Worm (Caenorhabditis elegans) whole organism, L1 larva: ENCODE data around the gene VF13D12L.3.
A peak's percentile ranks its signal among the peaks of the same experiment; 100 is the strongest.

Source experiments
- C04F5.9 ChIP-seq: sonication (generic microtip); optimal IDR thresholded peaks from 2 replicates; lab custom pipeline; 2016; ENCODE audit warnings: missing genetic modification characterization, missing compliant biosample characterization
- C16A3.4 ChIP-seq: fragments of 150-350 bp; optimal IDR thresholded peaks from 2 replicates; lab custom pipeline; 2014; ENCODE audit warnings: missing biosample characterization, missing genetic modification characterization
- Y116A8C.19 ChIP-seq: sonication (generic microtip); optimal IDR thresholded peaks from 2 replicates; lab custom pipeline; 2016; ENCODE audit warnings: missing compliant biosample characterization, missing genetic modification characterization, borderline replicate concordance
- aha-1 ChIP-seq: fragments of 150-350 bp; optimal IDR thresholded peaks from 2 replicates; lab custom pipeline; 2014; ENCODE audit warnings: missing biosample characterization, missing genetic modification characterization
- alr-1 ChIP-seq: fragments of 200-800 bp; sonication (Bioruptor generic); optimal IDR thresholded peaks from 2 replicates; lab custom pipeline; 2018; ENCODE audit warnings: borderline replicate concordance, mild to moderate bottlenecking, missing genetic modification characterization, missing compliant biosample characterization
- aly-2 ChIP-seq: fragments of 150-350 bp; optimal IDR thresholded peaks from 2 replicates; lab custom pipeline; 2014; ENCODE audit warnings: missing biosample characterization, missing genetic modification characterization
- ama-1 ChIP-seq: fragments of 150-350 bp; optimal IDR thresholded peaks from 2 replicates; lab custom pipeline; 2014
- blmp-1 ChIP-seq: fragments of 150-350 bp; optimal IDR thresholded peaks from 2 replicates; lab custom pipeline; 2014; ENCODE audit warnings: missing biosample characterization, missing genetic modification characterization
- ceh-63 ChIP-seq: fragments of 200-800 bp; sonication (Bioruptor generic); optimal IDR thresholded peaks from 2 replicates; lab custom pipeline; 2018; ENCODE audit warnings: mild to moderate bottlenecking, missing genetic modification characterization, missing compliant biosample characterization
- ceh-8 ChIP-seq: fragments of 200-800 bp; sonication (Bioruptor generic); optimal IDR thresholded peaks from 2 replicates; lab custom pipeline; 2018; ENCODE audit warnings: mild to moderate bottlenecking, missing genetic modification characterization, moderate library complexity, missing compliant biosample characterization
- ceh-82 ChIP-seq, 3 experiments: fragments of 150-350 bp in 1 of 3; sonication (generic microtip) in 2 of 3; optimal IDR thresholded peaks; 2 replicates each; lab custom pipeline; 2014 to 2017; ENCODE audit warnings: missing biosample characterization in 3 of 3, missing genetic modification characterization in 3 of 3
- ceh-88 ChIP-seq: fragments of 200-800 bp; sonication (Bioruptor generic); IDR thresholded peaks from 2 replicates; pipeline ENCODE4 v1.3.6; 2022; ENCODE audit warnings: missing genetic modification characterization, missing compliant biosample characterization
- dpl-1 ChIP-seq, 3 experiments: fragments of 150-350 bp in 2 of 3; sonication (generic microtip) in 1 of 3; optimal IDR thresholded peaks; 2 replicates each; lab custom pipeline; 2014 to 2017; ENCODE audit warnings: missing biosample characterization in 3 of 3, missing genetic modification characterization in 3 of 3, missing genetic modification reagents in 3 of 3
- elt-2 ChIP-seq: sonication (generic microtip); optimal IDR thresholded peaks from 2 replicates; lab custom pipeline; 2016; ENCODE audit warnings: missing genetic modification characterization, mild to moderate bottlenecking, inconsistent platforms, missing compliant biosample characterization, missing genetic modification reagents
- fkh-10 ChIP-seq: sonication (generic microtip); optimal IDR thresholded peaks from 2 replicates; lab custom pipeline; 2017; ENCODE audit warnings: missing biosample characterization, missing genetic modification reagents, missing genetic modification characterization
- fkh-8 ChIP-seq: sonication (generic microtip); optimal IDR thresholded peaks from 2 replicates; lab custom pipeline; 2016; ENCODE audit warnings: mild to moderate bottlenecking, missing genetic modification characterization, missing compliant biosample characterization
- grh-1 ChIP-seq: fragments of 200-800 bp; sonication (Bioruptor generic); IDR thresholded peaks from 2 replicates; pipeline ENCODE4 v1.3.6; 2022; ENCODE audit warnings: missing genetic modification reagents, missing genetic modification characterization, missing compliant biosample characterization
- hpl-2 ChIP-seq: fragments of 150-350 bp; optimal IDR thresholded peaks from 2 replicates; lab custom pipeline; 2014; ENCODE audit warnings: missing biosample characterization, missing genetic modification reagents, missing genetic modification characterization
- irx-1 ChIP-seq: sonication (generic microtip); optimal IDR thresholded peaks from 2 replicates; lab custom pipeline; 2016; ENCODE audit warnings: missing genetic modification characterization, missing compliant biosample characterization
- jun-1 ChIP-seq: fragments of 150-350 bp; optimal IDR thresholded peaks from 2 replicates; lab custom pipeline; 2014; ENCODE audit warnings: missing biosample characterization, missing genetic modification reagents, missing genetic modification characterization
- lin-13 ChIP-seq: fragments of 150-350 bp; optimal IDR thresholded peaks from 2 replicates; lab custom pipeline; 2014; ENCODE audit warnings: missing biosample characterization, missing genetic modification reagents, missing genetic modification characterization
- lin-14 ChIP-seq: fragments of 200-800 bp; sonication (Bioruptor generic); optimal IDR thresholded peaks from 2 replicates; lab custom pipeline; 2018; ENCODE audit warnings: mild to moderate bottlenecking, missing genetic modification characterization, moderate library complexity, missing compliant biosample characterization
- lin-35 ChIP-seq, 2 experiments: fragments of 150-350 bp; optimal IDR thresholded peaks; 2 replicates each; lab custom pipeline; 2014; ENCODE audit warnings: missing biosample characterization in 2 of 2, missing genetic modification characterization in 2 of 2, missing genetic modification reagents in 2 of 2
- lin-39 ChIP-seq: fragments of 150-350 bp; optimal IDR thresholded peaks from 2 replicates; lab custom pipeline; 2014; ENCODE audit warnings: missing biosample characterization, missing genetic modification reagents, missing genetic modification characterization
- lsy-2 ChIP-seq, 2 experiments: fragments of 150-350 bp; optimal IDR thresholded peaks; 2 replicates each; lab custom pipeline; 2014; ENCODE audit warnings: missing biosample characterization in 2 of 2, missing genetic modification characterization in 2 of 2
- mab-9 ChIP-seq: fragments of 200-800 bp; sonication (Bioruptor generic); IDR thresholded peaks from 2 replicates; pipeline ENCODE4 v1.3.6; 2022; ENCODE audit warnings: missing genetic modification reagents, missing genetic modification characterization, missing compliant biosample characterization
- mdl-1 ChIP-seq, 2 experiments: fragments of 150-350 bp; optimal IDR thresholded peaks; 2 replicates each; lab custom pipeline; 2014 to 2017; ENCODE audit warnings: missing biosample characterization in 2 of 2, missing genetic modification characterization in 2 of 2, inconsistent platforms in 1 of 2
- mef-2 ChIP-seq: fragments of 150-350 bp; optimal IDR thresholded peaks from 2 replicates; lab custom pipeline; 2014; ENCODE audit warnings: missing biosample characterization, missing genetic modification characterization
- nhr-11 ChIP-seq: fragments of 150-350 bp; optimal IDR thresholded peaks from 2 replicates; lab custom pipeline; 2014; ENCODE audit warnings: missing biosample characterization, missing genetic modification characterization
- nhr-12 ChIP-seq: sonication (generic microtip); optimal IDR thresholded peaks from 2 replicates; lab custom pipeline; 2017; ENCODE audit warnings: missing biosample characterization, missing genetic modification characterization
- nhr-19 ChIP-seq: fragments of 200-800 bp; sonication (Bioruptor generic); conservative IDR thresholded peaks from 2 replicates; pipeline ENCODE4 v1.3.6; 2022; ENCODE audit warnings: missing genetic modification characterization, missing compliant biosample characterization
- nhr-237 ChIP-seq: fragments of 150-350 bp; optimal IDR thresholded peaks from 2 replicates; lab custom pipeline; 2014; ENCODE audit warnings: missing biosample characterization, missing genetic modification characterization
- nhr-28 ChIP-seq: fragments of 150-350 bp; optimal IDR thresholded peaks from 2 replicates; lab custom pipeline; 2014; ENCODE audit warnings: missing biosample characterization, missing genetic modification characterization
- nhr-76 ChIP-seq: sonication (generic microtip); optimal IDR thresholded peaks from 2 replicates; lab custom pipeline; 2017; ENCODE audit warnings: missing biosample characterization, missing genetic modification characterization
- nhr-77 ChIP-seq: fragments of 150-350 bp; optimal IDR thresholded peaks from 2 replicates; lab custom pipeline; 2014; ENCODE audit warnings: missing biosample characterization, missing genetic modification characterization
- nhr-85 ChIP-seq: sonication (generic microtip); peaks from one replicate; lab custom pipeline; 2016; ENCODE audit warnings: missing genetic modification characterization, inconsistent platforms, missing compliant biosample characterization
- nhr-90 ChIP-seq: sonication (generic microtip); optimal IDR thresholded peaks from 2 replicates; lab custom pipeline; 2016; ENCODE audit warnings: mild to moderate bottlenecking, missing genetic modification characterization, missing compliant biosample characterization; ENCODE audit not compliant: poor library complexity
- pag-3 ChIP-seq: sonication (generic microtip); optimal IDR thresholded peaks from 2 replicates; lab custom pipeline; 2017; ENCODE audit warnings: missing genetic modification characterization, mild to moderate bottlenecking, missing compliant biosample characterization, antibody characterized with exemption, borderline replicate concordance; ENCODE audit not compliant: insufficient read depth
- pax-3 ChIP-seq: fragments of 200-800 bp; sonication (Bioruptor generic); optimal IDR thresholded peaks from 2 replicates; lab custom pipeline; 2018; ENCODE audit warnings: mild to moderate bottlenecking, missing genetic modification characterization, moderate library complexity, missing compliant biosample characterization
- pqm-1 ChIP-seq: sonication (generic microtip); optimal IDR thresholded peaks from 3 replicates; lab custom pipeline; 2017; ENCODE audit warnings: missing biosample characterization, missing genetic modification characterization
- rnt-1 ChIP-seq: sonication (generic microtip); optimal IDR thresholded peaks from 2 replicates; lab custom pipeline; 2016; ENCODE audit warnings: mild to moderate bottlenecking, missing genetic modification characterization, moderate library complexity, missing compliant biosample characterization
- skn-1 ChIP-seq: fragments of 150-350 bp; optimal IDR thresholded peaks from 2 replicates; lab custom pipeline; 2014; ENCODE audit warnings: missing biosample characterization, missing genetic modification characterization
- snpc-4 ChIP-seq: fragments of 150-350 bp; optimal IDR thresholded peaks from 2 replicates; lab custom pipeline; 2014; ENCODE audit warnings: missing biosample characterization, missing genetic modification characterization
- snu-23 ChIP-seq: sonication (generic microtip); optimal IDR thresholded peaks from 2 replicates; lab custom pipeline; 2016; ENCODE audit warnings: missing genetic modification characterization, missing compliant biosample characterization
- sox-4 ChIP-seq: sonication (generic microtip); optimal IDR thresholded peaks from 2 replicates; lab custom pipeline; 2016; ENCODE audit warnings: missing genetic modification characterization, missing compliant biosample characterization
- sptf-1 ChIP-seq: fragments of 150-350 bp; optimal IDR thresholded peaks from 2 replicates; lab custom pipeline; 2014; ENCODE audit warnings: missing biosample characterization, missing genetic modification characterization
- tbx-2 ChIP-seq: sonication (generic microtip); optimal IDR thresholded peaks from 2 replicates; lab custom pipeline; 2016; ENCODE audit warnings: missing genetic modification characterization, missing compliant biosample characterization
- tlp-1 ChIP-seq: fragments of 150-350 bp; optimal IDR thresholded peaks from 2 replicates; lab custom pipeline; 2014; ENCODE audit warnings: missing biosample characterization, missing genetic modification characterization
- unc-130 ChIP-seq: fragments of 150-350 bp; optimal IDR thresholded peaks from 2 replicates; lab custom pipeline; 2017; ENCODE audit warnings: missing biosample characterization, missing genetic modification characterization, inconsistent platforms
- unc-30 ChIP-seq: sonication (generic microtip); optimal IDR thresholded peaks from 2 replicates; lab custom pipeline; 2017; ENCODE audit warnings: missing biosample characterization, missing genetic modification characterization
- vab-15 ChIP-seq: sonication (generic microtip); optimal IDR thresholded peaks from 2 replicates; lab custom pipeline; 2017; ENCODE audit warnings: missing genotype, mild to moderate bottlenecking, missing genetic modification characterization, missing compliant biosample characterization
- xbp-1 ChIP-seq: sonication (generic microtip); optimal IDR thresholded peaks from 2 replicates; lab custom pipeline; 2016; ENCODE audit warnings: missing genetic modification characterization, missing compliant biosample characterization
- zip-4 ChIP-seq: fragments of 200-800 bp; sonication (Bioruptor generic); optimal IDR thresholded peaks from 2 replicates; lab custom pipeline; 2018; ENCODE audit warnings: mild to moderate bottlenecking, missing genetic modification characterization, moderate library complexity, missing compliant biosample characterization
- ztf-4 ChIP-seq: fragments of 150-350 bp; optimal IDR thresholded peaks from 2 replicates; lab custom pipeline; 2014; ENCODE audit warnings: missing biosample characterization, missing genetic modification characterization

VF13D12L.3 gene

DNA sequence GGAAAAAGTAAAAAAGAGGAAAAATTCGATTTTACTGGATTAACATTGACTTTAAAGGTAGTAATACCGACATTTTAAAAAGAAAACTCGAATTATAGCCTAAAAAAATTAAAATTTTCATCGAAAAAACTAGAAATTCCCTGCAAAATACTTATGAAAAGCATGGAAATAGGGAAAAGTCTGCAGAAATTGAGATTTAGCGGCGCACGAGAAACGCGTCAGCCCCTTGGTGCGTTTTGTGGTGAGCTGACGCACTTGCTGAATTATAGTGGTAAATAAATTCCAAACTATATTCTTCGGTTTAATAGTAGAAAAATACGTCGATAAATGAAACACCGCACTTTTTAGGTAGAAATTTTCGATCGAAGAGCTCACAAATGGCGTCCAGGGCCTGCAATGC is 11.4 kb upstream of the VF13D12L.3 start (continued):
- TF ChIP-seq nhr-85 (tag; lab: Kevin White, UChicago) = no peak
- TF ChIP-seq fkh-8 (tag; lab: Kevin White, UChicago) = peak; percentile 56
- no peak for TF ChIP-seq mef-2 (tag; lab: Kevin White, UChicago)
- TF ChIP-seq C16A3.4 (tag; lab: Kevin White, UChicago) = peak; percentile 53
- TF ChIP-seq lin-35 (GFP tag; optimal IDR thresholded peaks at IDR 0.05; lab: Kevin White, UChicago) = peak; percentile 43 to 78
- no peak for TF ChIP-seq vab-15
- peak; percentile 3 for TF ChIP-seq C04F5.9 (tag; lab: Kevin White, UChicago)
- no peak for TF ChIP-seq hpl-2 (GFP tag; lab: Kevin White, UChicago)
- peak; percentile 4 for TF ChIP-seq xbp-1 (tag; lab: Kevin White, UChicago)
- TF ChIP-seq jun-1 = no peak
- TF ChIP-seq nhr-28 (tag; lab: Kevin White, UChicago) = no peak
- TF ChIP-seq pag-3 (tag; lab: Kevin White, UChicago) = no peak
- no peak for TF ChIP-seq nhr-11
- no peak for TF ChIP-seq ztf-4 (tag; lab: Kevin White, UChicago)
- no peak for TF ChIP-seq nhr-19 (GFP tag; lab: Robert Waterston, UW)
- TF ChIP-seq blmp-1 (tag; lab: Kevin White, UChicago) = peak; percentile 58
- no peak for TF ChIP-seq tlp-1 (tag; lab: Kevin White, UChicago)
- TF ChIP-seq sox-4 (tag; lab: Kevin White, UChicago) = no peak
- peak; percentile 27 for TF ChIP-seq lin-13 (GFP tag; lab: Kevin White, UChicago)
- no peak for TF ChIP-seq pqm-1 (tag; lab: Kevin White, UChicago)
- peak; percentile 31 to 69 (median 62) for TF ChIP-seq dpl-1 (GFP tag; optimal IDR thresholded peaks at IDR 0.05; lab: Kevin White, UChicago)
- no peak for TF ChIP-seq snpc-4 (tag; lab: Kevin White, UChicago)
- peak; percentile 42 for TF ChIP-seq skn-1
- no peak for TF ChIP-seq alr-1 (tag; lab: Kevin White, UChicago)
- no peak for TF ChIP-seq nhr-76 (tag; lab: Kevin White, UChicago)
- peak; percentile 18 for TF ChIP-seq unc-130 (tag; lab: Kevin White, UChicago)
- no peak for TF ChIP-seq lin-14 (GFP tag; lab: Kevin White, UChicago)
- TF ChIP-seq nhr-90 (tag; lab: Kevin White, UChicago) = no peak
- TF ChIP-seq unc-30 (tag; lab: Kevin White, UChicago) = no peak
- TF ChIP-seq nhr-237 (tag; lab: Kevin White, UChicago) = no peak
- no peak for TF ChIP-seq irx-1 (tag; lab: Kevin White, UChicago)
- no peak for TF ChIP-seq nhr-12 (tag; lab: Kevin White, UChicago)
- TF ChIP-seq ceh-8 (GFP tag; lab: Kevin White, UChicago) = no peak
- no peak for TF ChIP-seq sptf-1 (tag; lab: Kevin White, UChicago)
- peak; percentile 51 for TF ChIP-seq rnt-1 (tag; lab: Kevin White, UChicago)
- TF ChIP-seq elt-2 = no peak
- no peak for TF ChIP-seq grh-1 (GFP tag; lab: Robert Waterston, UW)
- TF ChIP-seq Y116A8C.19 = no peak
- no peak for TF ChIP-seq aha-1 (tag; lab: Kevin White, UChicago)
- no peak for TF ChIP-seq aly-2
- TF ChIP-seq mdl-1 (tag; optimal IDR thresholded peaks at IDR 0.05; lab: Kevin White, UChicago) = no peak
- TF ChIP-seq ama-1 (lab: Kevin White, UChicago) = no peak
- TF ChIP-seq ceh-63 (GFP tag; lab: Kevin White, UChicago) = no peak
- peak; percentile 40 to 67 for TF ChIP-seq lsy-2 (tag; optimal IDR thresholded peaks at IDR 0.05; lab: Kevin White, UChicago)
- TF ChIP-seq ceh-82 (tag; optimal IDR thresholded peaks at IDR 0.05; lab: Kevin White, UChicago) = peak in 1 of 3 experiments; percentile 35
- TF ChIP-seq ceh-88 (GFP tag; lab: Robert Waterston, UW) = no peak
- peak; percentile 53 for TF ChIP-seq snu-23 (GFP tag; lab: Kevin White, UChicago)
- TF ChIP-seq mab-9 (GFP tag; lab: Robert Waterston, UW) = no peak
- TF ChIP-seq lin-39 (tag; lab: Kevin White, UChicago) = no peak
- no peak for TF ChIP-seq zip-4 (GFP tag; lab: Kevin White, UChicago)
- no peak for TF ChIP-seq tbx-2 (tag; lab: Kevin White, UChicago)
- TF ChIP-seq pax-3 (tag; lab: Kevin White, UChicago) = no peak
- no peak for TF ChIP-seq nhr-77 (tag; lab: Kevin White, UChicago)
- no peak for TF ChIP-seq fkh-10 (GFP tag; lab: Kevin White, UChicago)
